Worm (Caenorhabditis elegans) whole organism, L2 larva: ENCODE measurements around the gene cyp-33C5.
"Not testable (repeated sequence)": the region's sequence is repeated elsewhere in the genome, so short reads cannot be mapped to it uniquely, and the experiment has no call there.

Experiments
- aly-2 ChIP-seq: fragments of 150-350 bp; optimal IDR thresholded peaks from 2 replicates; lab custom pipeline; 2014; ENCODE audit warnings: missing biosample characterization, missing genetic modification characterization
- ceh-82 ChIP-seq: fragments of 150-350 bp; optimal IDR thresholded peaks from 2 replicates; lab custom pipeline; 2014; ENCODE audit warnings: missing biosample characterization, missing genetic modification characterization
- egl-27 ChIP-seq: sonication (generic microtip); optimal IDR thresholded peaks from 3 replicates; lab custom pipeline; 2017; ENCODE audit warnings: missing biosample characterization, missing genetic modification reagents, missing genetic modification characterization
- nhr-23 ChIP-seq: fragments of 150-350 bp; optimal IDR thresholded peaks from 2 replicates; lab custom pipeline; 2014; ENCODE audit warnings: missing biosample characterization, missing genetic modification reagents, missing genetic modification characterization
- nhr-237 ChIP-seq: fragments of 150-350 bp; optimal IDR thresholded peaks from 2 replicates; lab custom pipeline; 2014; ENCODE audit warnings: missing biosample characterization, missing genetic modification characterization
- nhr-77 ChIP-seq: fragments of 150-350 bp; optimal IDR thresholded peaks from 2 replicates; lab custom pipeline; 2014; ENCODE audit warnings: missing biosample characterization, missing genetic modification characterization
- sem-4 ChIP-seq: fragments of 150-350 bp; optimal IDR thresholded peaks from 2 replicates; lab custom pipeline; 2014; ENCODE audit warnings: missing biosample characterization, missing genetic modification reagents, missing genetic modification characterization
- skn-1 ChIP-seq: sonication (generic microtip); optimal IDR thresholded peaks from 2 replicates; lab custom pipeline; 2017; ENCODE audit warnings: missing biosample characterization, missing genetic modification characterization
- snpc-4 ChIP-seq: fragments of 150-350 bp; optimal IDR thresholded peaks from 2 replicates; lab custom pipeline; 2014; ENCODE audit warnings: missing biosample characterization, missing genetic modification characterization
- zag-1 ChIP-seq: fragments of 150-350 bp; optimal IDR thresholded peaks from 2 replicates; lab custom pipeline; 2014; ENCODE audit warnings: missing biosample characterization, missing genetic modification characterization
- ztf-4 ChIP-seq: fragments of 150-350 bp; optimal IDR thresholded peaks from 2 replicates; lab custom pipeline; 2014; ENCODE audit warnings: missing biosample characterization, missing genetic modification characterization

DNA sequence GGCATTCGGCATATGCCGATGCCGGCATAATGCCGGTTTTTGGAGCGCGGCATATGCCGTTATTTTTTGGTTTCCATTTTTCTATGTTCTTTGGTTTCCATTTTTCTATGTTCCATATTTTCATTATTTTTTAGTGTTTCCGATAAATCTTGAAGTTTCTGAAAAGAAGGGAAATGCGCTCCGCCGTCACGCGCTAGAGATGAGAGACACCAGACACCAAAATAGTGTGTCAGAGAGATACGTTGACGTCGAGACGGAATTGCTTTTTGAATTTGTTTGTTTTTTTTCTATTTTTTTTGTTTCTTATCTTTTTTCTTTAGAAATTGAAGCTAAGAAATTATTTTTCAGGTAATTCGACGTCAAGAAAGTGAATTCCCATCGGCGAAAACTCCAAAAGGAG lies 10.4 kb downstream of the cyp-33C5 start, which contains the start of gene F41B5.1:
- TF ChIP-seq aly-2 (tag; lab: Kevin White, UChicago); nhr-23; sem-4 (tag; lab: Kevin White, UChicago); ztf-4 (tag; lab: Kevin White, UChicago); ceh-82 (tag; lab: Kevin White, UChicago); zag-1; nhr-77 (tag; lab: Kevin White, UChicago); nhr-237; egl-27; skn-1 (tag; lab: Kevin White, UChicago); snpc-4 (tag; lab: Kevin White, UChicago): not testable (repeated sequence)
